Worm (Caenorhabditis elegans) whole organism, L2 larva: ENCODE results near the gene rpn-7.

ENCODE experiments used
- F13H6.1 ChIP-seq: sonication (generic microtip); optimal IDR thresholded peaks from 2 replicates; lab custom pipeline; 2016; ENCODE audit warnings: missing genetic modification characterization, missing compliant biosample characterization
- R02D3.7 ChIP-seq: fragments of 150-350 bp; optimal IDR thresholded peaks from 2 replicates; lab custom pipeline; 2014; ENCODE audit warnings: missing biosample characterization, missing genetic modification characterization
- Y55F3AM.14 ChIP-seq: fragments of 200-800 bp; sonication (Bioruptor generic); optimal IDR thresholded peaks from 2 replicates; lab custom pipeline; 2018; ENCODE audit warnings: mild to moderate bottlenecking, missing genetic modification characterization, missing compliant biosample characterization
- ZK546.5 ChIP-seq: sonication (generic microtip); optimal IDR thresholded peaks from 2 replicates; lab custom pipeline; 2017; ENCODE audit warnings: missing biosample characterization, missing genetic modification characterization
- alr-1 ChIP-seq: fragments of 150-350 bp; optimal IDR thresholded peaks from 2 replicates; lab custom pipeline; 2014; ENCODE audit warnings: missing biosample characterization, missing genetic modification characterization
- aly-2 ChIP-seq: fragments of 150-350 bp; optimal IDR thresholded peaks from 2 replicates; lab custom pipeline; 2014; ENCODE audit warnings: missing biosample characterization, missing genetic modification characterization
- ama-1 ChIP-seq: fragments of 150-350 bp; optimal IDR thresholded peaks from 2 replicates; lab custom pipeline; 2018; ENCODE audit warnings: inconsistent platforms
- ceh-16 ChIP-seq: fragments of 150-350 bp; optimal IDR thresholded peaks from 2 replicates; lab custom pipeline; 2014; ENCODE audit warnings: missing biosample characterization, missing genetic modification characterization
- crh-2 ChIP-seq: sonication (generic microtip); optimal IDR thresholded peaks from 2 replicates; lab custom pipeline; 2017; ENCODE audit warnings: missing biosample characterization, missing genetic modification characterization
- dmd-4 ChIP-seq: sonication (generic microtip); optimal IDR thresholded peaks from 2 replicates; lab custom pipeline; 2017; ENCODE audit warnings: missing biosample characterization, missing genetic modification characterization
- egl-27 ChIP-seq: sonication (generic microtip); optimal IDR thresholded peaks from 3 replicates; lab custom pipeline; 2017; ENCODE audit warnings: missing biosample characterization, missing genetic modification reagents, missing genetic modification characterization
- elt-1 ChIP-seq: fragments of 150-350 bp; optimal IDR thresholded peaks from 2 replicates; lab custom pipeline; 2014; ENCODE audit warnings: missing biosample characterization, missing genetic modification characterization
- elt-3 ChIP-seq: sonication (generic microtip); optimal IDR thresholded peaks from 2 replicates; lab custom pipeline; 2017; ENCODE audit warnings: missing biosample characterization, missing genetic modification characterization
- fos-1 ChIP-seq: fragments of 150-350 bp; optimal IDR thresholded peaks from 2 replicates; lab custom pipeline; 2014; ENCODE audit warnings: missing biosample characterization, missing genetic modification characterization
- gmeb-1 ChIP-seq: fragments of 150-350 bp; optimal IDR thresholded peaks from 2 replicates; lab custom pipeline; 2014; ENCODE audit warnings: missing biosample characterization, missing genetic modification characterization
- lin-11 ChIP-seq: fragments of 150-350 bp; sonication (generic microtip); optimal IDR thresholded peaks from 2 replicates; lab custom pipeline; 2014; ENCODE audit warnings: missing biosample characterization, missing genetic modification characterization, inconsistent platforms, mixed read lengths
- lin-13 ChIP-seq: fragments of 150-350 bp; optimal IDR thresholded peaks from 2 replicates; lab custom pipeline; 2014; ENCODE audit warnings: missing biosample characterization, missing genetic modification reagents, missing genetic modification characterization
- lin-39 ChIP-seq: fragments of 150-350 bp; optimal IDR thresholded peaks from 2 replicates; lab custom pipeline; 2014; ENCODE audit warnings: missing biosample characterization, missing genetic modification reagents, missing genetic modification characterization
- lsy-2 ChIP-seq, 2 experiments: fragments of 150-350 bp in 1 of 2; sonication (generic microtip) in 1 of 2; optimal IDR thresholded peaks; 2 replicates each; lab custom pipeline; 2014 to 2017; ENCODE audit warnings: missing biosample characterization in 2 of 2, missing genetic modification characterization in 2 of 2
- mab-5 ChIP-seq: fragments of 150-350 bp; optimal IDR thresholded peaks from 2 replicates; lab custom pipeline; 2014; ENCODE audit warnings: missing biosample characterization, missing genetic modification characterization
- mbf-1 ChIP-seq: sonication (generic microtip); optimal IDR thresholded peaks from 2 replicates; lab custom pipeline; 2017; ENCODE audit warnings: missing biosample characterization, missing genetic modification characterization
- mdl-1 ChIP-seq, 2 experiments: fragments of 150-350 bp in 1 of 2; sonication (generic microtip) in 1 of 2; optimal IDR thresholded peaks; 2 replicates each; lab custom pipeline; 2017; ENCODE audit warnings: missing biosample characterization in 2 of 2, missing genetic modification characterization in 2 of 2
- nhr-10 ChIP-seq: sonication (generic microtip); optimal IDR thresholded peaks from 2 replicates; lab custom pipeline; 2017; ENCODE audit warnings: missing biosample characterization, missing genetic modification characterization
- nhr-11 ChIP-seq: fragments of 150-350 bp; optimal IDR thresholded peaks from 2 replicates; lab custom pipeline; 2014; ENCODE audit warnings: missing biosample characterization, missing genetic modification characterization
- nhr-12 ChIP-seq: fragments of 150-350 bp; optimal IDR thresholded peaks from 2 replicates; lab custom pipeline; 2014; ENCODE audit warnings: missing biosample characterization, missing genetic modification characterization
- nhr-129 ChIP-seq: fragments of 150-350 bp; optimal IDR thresholded peaks from 2 replicates; lab custom pipeline; 2014; ENCODE audit warnings: missing biosample characterization, missing genetic modification characterization
- nhr-21 ChIP-seq: fragments of 150-350 bp; optimal IDR thresholded peaks from 2 replicates; lab custom pipeline; 2014; ENCODE audit warnings: missing biosample characterization, missing genetic modification characterization
- nhr-23 ChIP-seq: fragments of 150-350 bp; optimal IDR thresholded peaks from 2 replicates; lab custom pipeline; 2014; ENCODE audit warnings: missing biosample characterization, missing genetic modification reagents, missing genetic modification characterization
- nhr-237 ChIP-seq: fragments of 150-350 bp; optimal IDR thresholded peaks from 2 replicates; lab custom pipeline; 2014; ENCODE audit warnings: missing biosample characterization, missing genetic modification characterization
- nhr-25 ChIP-seq: fragments of 150-350 bp; sonication (generic microtip); optimal IDR thresholded peaks from 3 replicates; lab custom pipeline; 2014; ENCODE audit warnings: missing biosample characterization, missing genetic modification characterization
- nhr-6 ChIP-seq: fragments of 150-350 bp; optimal IDR thresholded peaks from 2 replicates; lab custom pipeline; 2014; ENCODE audit warnings: missing biosample characterization, missing genetic modification characterization
- peb-1 ChIP-seq: fragments of 150-350 bp; optimal IDR thresholded peaks from 2 replicates; lab custom pipeline; 2014; ENCODE audit warnings: missing biosample characterization, missing genetic modification characterization
- skn-1 ChIP-seq: sonication (generic microtip); optimal IDR thresholded peaks from 2 replicates; lab custom pipeline; 2017; ENCODE audit warnings: missing biosample characterization, missing genetic modification characterization
- sma-3 ChIP-seq: sonication (generic microtip); optimal IDR thresholded peaks from 2 replicates; lab custom pipeline; 2016; ENCODE audit warnings: missing genetic modification reagents, missing genetic modification characterization, missing compliant biosample characterization
- sma-9 ChIP-seq, 2 experiments: fragments of 150-350 bp in 1 of 2; sonication (generic microtip) in 1 of 2; optimal IDR thresholded peaks; 2 replicates each; lab custom pipeline; 2014 to 2016; ENCODE audit warnings: missing genetic modification characterization in 2 of 2, mild to moderate bottlenecking in 1 of 2, missing biosample characterization in 1 of 2, missing compliant biosample characterization in 1 of 2, missing genetic modification reagents in 1 of 2, moderate library complexity in 1 of 2
- snpc-4 ChIP-seq: fragments of 150-350 bp; optimal IDR thresholded peaks from 2 replicates; lab custom pipeline; 2014; ENCODE audit warnings: missing biosample characterization, missing genetic modification characterization
- unc-39 ChIP-seq: fragments of 150-350 bp; optimal IDR thresholded peaks from 2 replicates; lab custom pipeline; 2014; ENCODE audit warnings: missing biosample characterization, missing genetic modification characterization
- unc-55 ChIP-seq: fragments of 150-350 bp; sonication (generic microtip); optimal IDR thresholded peaks from 3 replicates; lab custom pipeline; 2014; ENCODE audit warnings: missing biosample characterization, missing genetic modification reagents, missing genetic modification characterization
- unc-62 ChIP-seq: fragments of 150-350 bp; optimal IDR thresholded peaks from 2 replicates; lab custom pipeline; 2014; ENCODE audit warnings: missing biosample characterization, missing genetic modification reagents, missing genetic modification characterization
- zag-1 ChIP-seq: fragments of 150-350 bp; optimal IDR thresholded peaks from 2 replicates; lab custom pipeline; 2014; ENCODE audit warnings: missing biosample characterization, missing genetic modification characterization
- ztf-1 ChIP-seq: fragments of 200-800 bp; sonication (Bioruptor generic); conservative IDR thresholded peaks from 2 replicates; pipeline ENCODE4 v1.3.6; 2022; ENCODE audit warnings: missing genetic modification characterization, missing compliant biosample characterization
- ztf-11 ChIP-seq: sonication (generic microtip); optimal IDR thresholded peaks from 2 replicates; lab custom pipeline; 2017; ENCODE audit warnings: missing biosample characterization, missing genetic modification characterization
- ztf-4 ChIP-seq: fragments of 150-350 bp; optimal IDR thresholded peaks from 2 replicates; lab custom pipeline; 2014; ENCODE audit warnings: missing biosample characterization, missing genetic modification characterization

rpn-7 gene

ce11 chrIV:9327706-9328105 is 11.3 kb downstream of the rpn-7 start, which contains the start of gene clec-183:
Gene clec-183 (plus strand): TSS chrIV:9328006.
- TF ChIP-seq lin-39 (tag; lab: Kevin White, UChicago) (no peak), nhr-12 (no peak), unc-55 (GFP tag; lab: Kevin White, UChicago) (no peak), skn-1 (tag; lab: Kevin White, UChicago) (no peak), elt-3 (tag; lab: Kevin White, UChicago) (no peak), nhr-21 (tag; lab: Kevin White, UChicago) (no peak), aly-2 (tag; lab: Kevin White, UChicago) (no peak), R02D3.7 (tag; lab: Kevin White, UChicago) (no peak), nhr-25 (tag; lab: Kevin White, UChicago) (no peak), lin-13 (GFP tag; lab: Kevin White, UChicago) (no peak), unc-39 (tag; lab: Kevin White, UChicago) (no peak), nhr-129 (tag; lab: Kevin White, UChicago) (no peak), unc-62 (no peak), alr-1 (tag; lab: Kevin White, UChicago) (no peak), nhr-10 (tag; lab: Kevin White, UChicago) (no peak), zag-1 (tag; lab: Kevin White, UChicago) (no peak), nhr-23 (no peak), sma-3 (GFP tag; lab: Kevin White, UChicago) (no peak), mab-5 (tag; lab: Kevin White, UChicago) (no peak)

DNA sequence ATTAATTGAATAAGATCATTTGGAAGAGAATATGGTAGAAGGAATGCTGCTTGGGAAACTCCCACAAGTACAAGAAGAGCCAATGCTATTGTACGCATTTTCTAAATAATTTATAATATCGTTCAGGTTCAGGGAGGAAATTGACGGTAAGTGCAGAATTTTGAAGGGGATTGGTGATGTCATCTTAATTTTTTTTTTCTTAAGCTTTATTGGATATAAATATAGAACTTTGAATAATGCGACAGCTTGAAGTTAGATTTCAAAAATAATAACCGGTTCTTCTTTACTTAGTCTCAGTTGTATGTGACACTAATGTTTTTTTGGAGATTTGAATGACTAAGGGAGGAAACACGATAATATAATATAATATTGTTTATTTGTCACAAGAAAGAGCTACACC is 14.3 kb downstream of the rpn-7 start, which contains the start of gene nspg-7.1:
TSS of gene nspg-7.1 (minus strand) at position 101 of the 400 bp plus-strand sequence.
- TF ChIP-seq ztf-1 (GFP tag; lab: Robert Waterston, UW) (no peak), sma-9 (GFP tag; optimal IDR thresholded peaks at IDR 0.05; lab: Kevin White, UChicago) (no peak), sma-9 (tag; optimal IDR thresholded peaks at IDR 0.05; lab: Kevin White, UChicago) (no peak), ZK546.5 (tag; lab: Kevin White, UChicago) (no peak), ama-1 (lab: Kevin White, UChicago) (no peak), skn-1 (tag; lab: Kevin White, UChicago) (no peak), sma-3 (GFP tag; lab: Kevin White, UChicago) (no peak), mab-5 (tag; lab: Kevin White, UChicago) (no peak), unc-62 (no peak), nhr-25 (tag; lab: Kevin White, UChicago) (no peak), nhr-12 (no peak), F13H6.1 (tag; lab: Kevin White, UChicago) (no peak), elt-1 (no peak), ceh-16 (tag; lab: Kevin White, UChicago) (no peak), nhr-10 (tag; lab: Kevin White, UChicago) (no peak), zag-1 (tag; lab: Kevin White, UChicago) (no peak), dmd-4 (tag; lab: Kevin White, UChicago) (no peak), snpc-4 (tag; lab: Kevin White, UChicago) (no peak), R02D3.7 (tag; lab: Kevin White, UChicago) (no peak), mbf-1 (no peak), alr-1 (tag; lab: Kevin White, UChicago) (no peak)

ce11 chrIV:9333007-9333406 is 16.6 kb downstream of the rpn-7 start:
- TF ChIP-seq elt-3 (tag; lab: Kevin White, UChicago) (no peak), elt-1 (no peak), F13H6.1 (tag; lab: Kevin White, UChicago) (no peak), snpc-4 (tag; lab: Kevin White, UChicago) (no peak), nhr-25 (tag; lab: Kevin White, UChicago) (no peak), lsy-2 (tag; optimal IDR thresholded peaks at IDR 0.05; lab: Kevin White, UChicago) (no peak), unc-55 (GFP tag; lab: Kevin White, UChicago) (no peak), Y55F3AM.14 (GFP tag; lab: Kevin White, UChicago) (no peak), nhr-12 (no peak), fos-1 (tag; lab: Kevin White, UChicago) (peak; percentile 97), alr-1 (tag; lab: Kevin White, UChicago) (no peak), peb-1 (tag; lab: Kevin White, UChicago) (no peak), ztf-11 (no peak), sma-9 (GFP tag; optimal IDR thresholded peaks at IDR 0.05; lab: Kevin White, UChicago) (peak; percentile 6), sma-9 (tag; optimal IDR thresholded peaks at IDR 0.05; lab: Kevin White, UChicago) (no peak), egl-27 (tag; lab: Kevin White, UChicago) (no peak), nhr-129 (tag; lab: Kevin White, UChicago) (no peak), nhr-21 (tag; lab: Kevin White, UChicago) (no peak), ama-1 (lab: Kevin White, UChicago) (no peak), aly-2 (tag; lab: Kevin White, UChicago) (no peak), nhr-11 (tag; lab: Kevin White, UChicago) (no peak), nhr-6 (tag; lab: Kevin White, UChicago) (no peak), nhr-237 (tag; lab: Kevin White, UChicago) (no peak), ztf-4 (tag; lab: Kevin White, UChicago) (no peak), nhr-23 (no peak), mdl-1 (tag; optimal IDR thresholded peaks at IDR 0.05; lab: Kevin White, UChicago) (no peak), zag-1 (tag; lab: Kevin White, UChicago) (no peak), mbf-1 (no peak), lin-11 (tag; lab: Kevin White, UChicago) (no peak), lin-13 (GFP tag; lab: Kevin White, UChicago) (no peak), unc-39 (tag; lab: Kevin White, UChicago) (no peak), crh-2 (tag; lab: Kevin White, UChicago) (peak; percentile 73), nhr-10 (tag; lab: Kevin White, UChicago) (no peak), gmeb-1 (tag; lab: Kevin White, UChicago) (peak; percentile 10)
